Fruit fly (Drosophila melanogaster) whole organism, embryonic: ENCODE data around the gene CG14507.

Experiments used
- ATbp ChIP-seq: fragments of 200-800 bp; sonication (Bioruptor generic); optimal IDR thresholded peaks from 2 replicates; lab custom pipeline; 2017; ENCODE audit warnings: missing biosample characterization, mild to moderate bottlenecking, missing genetic modification characterization, missing genetic modification reagents
- Abd-B ChIP-seq: fragments of 200-800 bp; sonication (Bioruptor generic); optimal IDR thresholded peaks from 2 replicates; lab custom pipeline; 2018; ENCODE audit warnings: missing biosample characterization, mild to moderate bottlenecking, missing genetic modification characterization, moderate library complexity
- Atf3 ChIP-seq: fragments of 200-800 bp; sonication (Bioruptor generic); optimal IDR thresholded peaks from 3 replicates; lab custom pipeline; 2016; ENCODE audit warnings: missing biosample characterization, missing genetic modification characterization
- B-H1 ChIP-seq: fragments of 200-800 bp; sonication (Bioruptor generic); IDR thresholded peaks from 3 replicates; pipeline ENCODE4 v1.3.6; 2022; ENCODE audit warnings: missing biosample characterization, missing genetic modification characterization
- CG10959 ChIP-seq: fragments of 200-800 bp; sonication (Bioruptor generic); IDR thresholded peaks from 2 replicates; pipeline ENCODE4 v1.3.6; 2022; ENCODE audit warnings: missing biosample characterization, missing genetic modification characterization
- CG11695 ChIP-seq: fragments of 200-800 bp; sonication (Bioruptor generic); IDR thresholded peaks from 3 replicates; pipeline ENCODE4 v1.3.6; 2022; ENCODE audit warnings: missing biosample characterization, missing genetic modification characterization
- CG1233 ChIP-seq: fragments of 200-800 bp; sonication (Bioruptor generic); optimal IDR thresholded peaks from 4 replicates; lab custom pipeline; 2018; ENCODE audit warnings: missing biosample characterization, mild to moderate bottlenecking, missing genetic modification characterization
- CG12659 ChIP-seq: fragments of 200-800 bp; sonication (Bioruptor generic); optimal IDR thresholded peaks from 3 replicates; lab custom pipeline; 2017; ENCODE audit warnings: mild to moderate bottlenecking, missing biosample characterization, missing genetic modification reagents, missing genetic modification characterization
- CG14441 ChIP-seq: fragments of 200-800 bp; sonication (Bioruptor generic); IDR thresholded peaks from 2 replicates; pipeline ENCODE4 v1.3.6; 2022; ENCODE audit warnings: missing biosample characterization, missing genetic modification characterization
- CG14860 ChIP-seq: fragments of 200-800 bp; sonication (Bioruptor generic); IDR thresholded peaks from 3 replicates; pipeline ENCODE4 v1.3.6; 2022; ENCODE audit warnings: missing biosample characterization, missing genetic modification characterization; ENCODE audit not compliant: partially characterized antibody
- CG16863 ChIP-seq: fragments of 200-800 bp; sonication (Bioruptor generic); optimal IDR thresholded peaks from 3 replicates; lab custom pipeline; 2016; ENCODE audit warnings: missing biosample characterization, missing genetic modification characterization
- CG17186 ChIP-seq: fragments of 200-800 bp; sonication (Bioruptor generic); optimal IDR thresholded peaks from 3 replicates; lab custom pipeline; 2017; ENCODE audit warnings: missing biosample characterization, missing genetic modification reagents, missing genetic modification characterization
- CG3163 ChIP-seq: fragments of 200-800 bp; sonication (Bioruptor generic); optimal IDR thresholded peaks from 3 replicates; lab custom pipeline; 2016; ENCODE audit warnings: missing biosample characterization, missing genetic modification characterization
- CG32772 ChIP-seq: fragments of 200-800 bp; sonication (Bioruptor generic); IDR thresholded peaks from 2 replicates; pipeline ENCODE4 v1.3.6; 2022; ENCODE audit warnings: missing biosample characterization, missing genetic modification characterization
- CG3281 ChIP-seq: fragments of 200-800 bp; sonication (Bioruptor generic); optimal IDR thresholded peaks from 3 replicates; lab custom pipeline; 2017; ENCODE audit warnings: missing biosample characterization, mild to moderate bottlenecking, missing genetic modification characterization
- CG3847 ChIP-seq: fragments of 200-800 bp; sonication (Bioruptor generic); IDR thresholded peaks from 2 replicates; pipeline ENCODE4 v1.3.6; 2022; ENCODE audit warnings: missing biosample characterization, missing genetic modification characterization
- CG4404 ChIP-seq: fragments of 200-800 bp; sonication (Bioruptor generic); IDR thresholded peaks from 2 replicates; pipeline ENCODE4 v1.3.6; 2022; ENCODE audit warnings: missing biosample characterization, missing genetic modification characterization
- CG5245 ChIP-seq: fragments of 200-800 bp; sonication (Bioruptor generic); optimal IDR thresholded peaks from 3 replicates; lab custom pipeline; 2016; ENCODE audit warnings: missing biosample characterization, missing genetic modification characterization
- CG7271 ChIP-seq: fragments of 200-800 bp; sonication (Bioruptor generic); optimal IDR thresholded peaks from 2 replicates; lab custom pipeline; 2018; ENCODE audit warnings: missing biosample characterization, mild to moderate bottlenecking, missing genetic modification characterization, moderate library complexity
- CG7839 ChIP-seq: fragments of 200-800 bp; sonication (Bioruptor generic); optimal IDR thresholded peaks from 3 replicates; lab custom pipeline; 2018; ENCODE audit warnings: missing biosample characterization, mild to moderate bottlenecking, missing genetic modification characterization, moderate library complexity
- CG8924 ChIP-seq: fragments of 200-800 bp; optimal IDR thresholded peaks from 3 replicates; lab custom pipeline; 2019; ENCODE audit warnings: missing biosample characterization, mild to moderate bottlenecking, missing genetic modification characterization, moderate library complexity
- CrebB ChIP-seq: fragments of 200-800 bp; sonication (Bioruptor generic); optimal IDR thresholded peaks from 3 replicates; lab custom pipeline; 2018; ENCODE audit warnings: missing biosample characterization, mild to moderate bottlenecking, missing genetic modification characterization
- Dref ChIP-seq: fragments of 200-800 bp; sonication (Bioruptor generic); IDR thresholded peaks from 2 replicates; pipeline ENCODE4 v1.3.6; 2022; ENCODE audit warnings: missing biosample characterization, missing genetic modification characterization
- E2f1 ChIP-seq: fragments of 200-800 bp; sonication (Bioruptor generic); IDR thresholded peaks from 2 replicates; pipeline ENCODE4 v1.3.6; 2022; ENCODE audit warnings: missing biosample characterization, missing genetic modification characterization
- E2f2 ChIP-seq: fragments of 200-800 bp; sonication (Bioruptor generic); IDR thresholded peaks from 2 replicates; pipeline ENCODE4 v1.3.6; 2022; ENCODE audit warnings: missing biosample characterization, missing genetic modification characterization
- GATAe ChIP-seq: fragments of 200-800 bp; sonication (Bioruptor generic); conservative IDR thresholded peaks from 2 replicates; pipeline ENCODE4 v1.3.6; 2022; ENCODE audit warnings: missing biosample characterization, missing genetic modification characterization
- Hr3 ChIP-seq: fragments of 200-800 bp; sonication (Bioruptor generic); optimal IDR thresholded peaks from 3 replicates; lab custom pipeline; 2016; ENCODE audit warnings: missing biosample characterization, missing genetic modification characterization
- MESR4 ChIP-seq: fragments of 200-800 bp; sonication (Bioruptor generic); optimal IDR thresholded peaks from 2 replicates; lab custom pipeline; 2018; ENCODE audit warnings: missing biosample characterization, mild to moderate bottlenecking, missing genetic modification characterization, moderate library complexity
- Med ChIP-seq: fragments of 200-800 bp; sonication (Bioruptor generic); peaks from one replicate; lab custom pipeline; 2016; ENCODE audit warnings: missing biosample characterization, missing genetic modification characterization, mild to moderate bottlenecking, inconsistent platforms, moderate library complexity
- Mes4 ChIP-seq: fragments of 200-800 bp; sonication (Bioruptor generic); optimal IDR thresholded peaks from 2 replicates; lab custom pipeline; 2016; ENCODE audit warnings: missing biosample characterization, missing genetic modification characterization
- Neu2 ChIP-seq: fragments of 200-800 bp; sonication (Bioruptor generic); optimal IDR thresholded peaks from 3 replicates; lab custom pipeline; 2016; ENCODE audit warnings: missing biosample characterization, missing genetic modification characterization, borderline replicate concordance
- Scr ChIP-seq: fragments of 200-800 bp; sonication (Bioruptor generic); IDR thresholded peaks from 2 replicates; pipeline ENCODE4 v1.3.6; 2022; ENCODE audit warnings: missing biosample characterization, missing genetic modification characterization; ENCODE audit not compliant: partially characterized antibody
- Sox102F ChIP-seq: fragments of 200-800 bp; sonication (Bioruptor generic); optimal IDR thresholded peaks from 2 replicates; lab custom pipeline; 2018; ENCODE audit warnings: missing biosample characterization, mild to moderate bottlenecking, missing genetic modification characterization, moderate library complexity
- ac ChIP-seq: fragments of 200-800 bp; sonication (Bioruptor generic); optimal IDR thresholded peaks from 3 replicates; lab custom pipeline; 2017; ENCODE audit warnings: missing biosample characterization, mild to moderate bottlenecking, missing genetic modification characterization
- ara ChIP-seq: fragments of 200-800 bp; sonication (Bioruptor generic); IDR thresholded peaks from 2 replicates; pipeline ENCODE4 v1.3.6; 2022; ENCODE audit warnings: missing biosample characterization, missing genetic modification characterization
- bbx ChIP-seq: fragments of 200-800 bp; sonication (Bioruptor generic); IDR thresholded peaks from 2 replicates; pipeline ENCODE4 v1.3.6; 2022; ENCODE audit warnings: missing biosample characterization, missing genetic modification characterization; ENCODE audit not compliant: partially characterized antibody
- caup ChIP-seq: fragments of 200-800 bp; sonication (Bioruptor generic); optimal IDR thresholded peaks from 3 replicates; lab custom pipeline; 2017; ENCODE audit warnings: missing biosample characterization, mild to moderate bottlenecking, missing genetic modification characterization, moderate library complexity; ENCODE audit not compliant: severe bottlenecking
- corto ChIP-seq: fragments of 200-800 bp; sonication (Bioruptor generic); optimal IDR thresholded peaks from 2 replicates; lab custom pipeline; 2016; ENCODE audit warnings: missing biosample characterization, mild to moderate bottlenecking, missing genetic modification characterization, moderate library complexity
- ems ChIP-seq: fragments of 200-800 bp; sonication (Bioruptor generic); optimal IDR thresholded peaks from 3 replicates; lab custom pipeline; 2016; ENCODE audit warnings: missing biosample characterization, missing genetic modification characterization
- eyg ChIP-seq: fragments of 200-800 bp; sonication (Bioruptor generic); optimal IDR thresholded peaks from 3 replicates; lab custom pipeline; 2016; ENCODE audit warnings: missing biosample characterization, missing genetic modification characterization
- gcm2 ChIP-seq: fragments of 200-800 bp; sonication (Bioruptor generic); optimal IDR thresholded peaks from 2 replicates; lab custom pipeline; 2016; ENCODE audit warnings: missing biosample characterization, missing genetic modification characterization
- klu ChIP-seq: fragments of 200-800 bp; sonication (Bioruptor generic); IDR thresholded peaks from 2 replicates; pipeline ENCODE4 v1.3.6; 2022; ENCODE audit warnings: missing biosample characterization, missing genetic modification characterization
- otp ChIP-seq: fragments of 200-800 bp; sonication (Bioruptor generic); IDR thresholded peaks from 3 replicates; pipeline ENCODE4, ENCODE4 v1.3.6; 2022; ENCODE audit warnings: missing biosample characterization, missing genetic modification characterization
- pnt ChIP-seq: fragments of 200-800 bp; sonication (Bioruptor generic); optimal IDR thresholded peaks from 3 replicates; lab custom pipeline; 2016; ENCODE audit warnings: missing biosample characterization, missing genetic modification characterization
- pzg ChIP-seq: fragments of 200-800 bp; sonication (Bioruptor generic); optimal IDR thresholded peaks from 3 replicates; lab custom pipeline; 2018; ENCODE audit warnings: missing biosample characterization, mild to moderate bottlenecking, missing genetic modification characterization, moderate library complexity
- sens-2 ChIP-seq: fragments of 200-800 bp; sonication (Bioruptor generic); IDR thresholded peaks from 2 replicates; pipeline ENCODE4 v1.3.6; 2022; ENCODE audit warnings: missing biosample characterization, missing genetic modification characterization
- sima ChIP-seq: fragments of 200-800 bp; sonication (Bioruptor generic); optimal IDR thresholded peaks from 2 replicates; lab custom pipeline; 2016; ENCODE audit warnings: missing biosample characterization, missing genetic modification characterization
- sisA ChIP-seq: fragments of 200-800 bp; sonication (Bioruptor generic); IDR thresholded peaks from 2 replicates; pipeline ENCODE4 v1.3.6; 2022; ENCODE audit warnings: missing biosample characterization, missing genetic modification characterization
- so ChIP-seq: fragments of 200-800 bp; sonication (Bioruptor generic); IDR thresholded peaks from 3 replicates; pipeline ENCODE4 v1.3.6; 2022; ENCODE audit warnings: missing biosample characterization, missing genetic modification characterization
- wor ChIP-seq: fragments of 200-800 bp; sonication (Bioruptor generic); IDR thresholded peaks from 2 replicates; pipeline ENCODE4 v1.3.6; 2022; ENCODE audit warnings: missing biosample characterization, missing genetic modification characterization
- zfh1 ChIP-seq: fragments of 200-800 bp; sonication (Bioruptor generic); IDR thresholded peaks from 3 replicates; pipeline ENCODE4 v1.3.6; 2022; ENCODE audit warnings: missing biosample characterization, missing genetic modification characterization

The CG14507 gene

dm6 chr3R:29214262-29214661, 13.3 kb downstream of the CG14507 start (continued):
- TF ChIP-seq CG12659 (GFP tag; lab: Kevin White, UChicago) (peak; percentile 100), gcm2 (GFP tag; lab: Kevin White, UChicago) (peak; percentile 98), zfh1 (GFP tag; lab: Robert Waterston, UW) (peak; percentile 100), CG4404 (peak; percentile 98), CG5245 (GFP tag; lab: Kevin White, UChicago) (peak; percentile 99), CG32772 (GFP tag; lab: Robert Waterston, UW) (peak; percentile 99), CG10959 (GFP tag; lab: Robert Waterston, UW) (peak; percentile 99), CrebB (tag; lab: Kevin White, UChicago) (peak; percentile 99), E2f2 (GFP tag; lab: Robert Waterston, UW) (peak; percentile 92), sens-2 (peak; percentile 100), ems (peak; percentile 99), sisA (GFP tag; lab: Robert Waterston, UW) (peak; percentile 98), Sox102F (GFP tag; lab: Kevin White, UChicago) (peak; percentile 99), ara (GFP tag; lab: Robert Waterston, UW) (peak; percentile 100), CG14860 (GFP tag; lab: Robert Waterston, UW) (no peak), Hr3 (GFP tag; lab: Kevin White, UChicago) (peak; percentile 99), CG17186 (GFP tag; lab: Kevin White, UChicago) (peak; percentile 94), pnt (peak; percentile 98), CG1233 (GFP tag; lab: Kevin White, UChicago) (peak; percentile 99), CG14441 (GFP tag; lab: Robert Waterston, UW) (peak; percentile 99), Atf3 (GFP tag; lab: Kevin White, UChicago) (peak; percentile 98), CG3847 (GFP tag; lab: Robert Waterston, UW) (peak; percentile 99), corto (GFP tag; lab: Kevin White, UChicago) (peak; percentile 100), sima (GFP tag; lab: Kevin White, UChicago) (peak; percentile 99), Med (peak; percentile 100), pzg (peak; percentile 37), Abd-B (GFP tag; lab: Kevin White, UChicago) (peak; percentile 98), E2f1 (GFP tag; lab: Robert Waterston, UW) (peak; percentile 99), eyg (GFP tag; lab: Kevin White, UChicago) (peak; percentile 99), otp (GFP tag; lab: Robert Waterston, UW) (peak; percentile 100), caup (GFP tag; lab: Kevin White, UChicago) (peak; percentile 99), Neu2 (GFP tag; lab: Kevin White, UChicago) (peak; percentile 98), CG3281 (GFP tag; lab: Kevin White, UChicago) (peak; percentile 99), CG16863 (GFP tag; lab: Kevin White, UChicago) (peak; percentile 99), Mes4 (GFP tag; lab: Kevin White, UChicago) (peak; percentile 99), CG3163 (GFP tag; lab: Kevin White, UChicago) (peak; percentile 93), CG8924 (tag; lab: Kevin White, UChicago) (peak; percentile 99), klu (GFP tag; lab: Robert Waterston, UW) (peak; percentile 95), bbx (GFP tag; lab: Robert Waterston, UW) (peak; percentile 45), CG7271 (tag; lab: Kevin White, UChicago) (peak; percentile 100), Dref (GFP tag; lab: Robert Waterston, UW) (peak; percentile 50), B-H1 (GFP tag; lab: Robert Waterston, UW) (peak; percentile 99), CG7839 (peak; percentile 100), GATAe (GFP tag; lab: Robert Waterston, UW) (peak; percentile 97), wor (GFP tag; lab: Robert Waterston, UW) (peak; percentile 97), CG11695 (peak; percentile 99), MESR4 (GFP tag; lab: Kevin White, UChicago) (peak; percentile 92), ac (GFP tag; lab: Kevin White, UChicago) (peak; percentile 100), ATbp (GFP tag; lab: Kevin White, UChicago) (peak; percentile 99), Scr (GFP tag; lab: Robert Waterston, UW) (peak; percentile 39), so (GFP tag; lab: Robert Waterston, UW) (peak; percentile 100)
